Worm (Caenorhabditis elegans) whole organism, L2 larva: ENCODE measurements around the gene aos-1.
A peak's percentile ranks its signal among the peaks of the same experiment; 100 is the strongest.

ENCODE experiments used
- C34F6.9 ChIP-seq: fragments of 150-350 bp; optimal IDR thresholded peaks from 2 replicates; lab custom pipeline; 2014; ENCODE audit warnings: missing biosample characterization, missing genetic modification characterization
- F13H6.1 ChIP-seq: sonication (generic microtip); optimal IDR thresholded peaks from 2 replicates; lab custom pipeline; 2016; ENCODE audit warnings: missing genetic modification characterization, missing compliant biosample characterization
- R02D3.7 ChIP-seq: fragments of 150-350 bp; optimal IDR thresholded peaks from 2 replicates; lab custom pipeline; 2014; ENCODE audit warnings: missing biosample characterization, missing genetic modification characterization
- Y55F3AM.14 ChIP-seq: fragments of 200-800 bp; sonication (Bioruptor generic); optimal IDR thresholded peaks from 2 replicates; lab custom pipeline; 2018; ENCODE audit warnings: mild to moderate bottlenecking, missing genetic modification characterization, missing compliant biosample characterization
- ZK546.5 ChIP-seq: sonication (generic microtip); optimal IDR thresholded peaks from 2 replicates; lab custom pipeline; 2017; ENCODE audit warnings: missing biosample characterization, missing genetic modification characterization
- aly-2 ChIP-seq: fragments of 150-350 bp; optimal IDR thresholded peaks from 2 replicates; lab custom pipeline; 2014; ENCODE audit warnings: missing biosample characterization, missing genetic modification characterization
- ama-1 ChIP-seq: fragments of 150-350 bp; optimal IDR thresholded peaks from 2 replicates; lab custom pipeline; 2018; ENCODE audit warnings: inconsistent platforms
- blmp-1 ChIP-seq: sonication (generic microtip); optimal IDR thresholded peaks from 2 replicates; lab custom pipeline; 2017; ENCODE audit warnings: missing genetic modification characterization, mild to moderate bottlenecking, missing compliant biosample characterization, antibody characterized with exemption, moderate library complexity; ENCODE audit not compliant: insufficient read depth
- ceh-82 ChIP-seq: fragments of 150-350 bp; optimal IDR thresholded peaks from 2 replicates; lab custom pipeline; 2014; ENCODE audit warnings: missing biosample characterization, missing genetic modification characterization
- crh-2 ChIP-seq: sonication (generic microtip); optimal IDR thresholded peaks from 2 replicates; lab custom pipeline; 2017; ENCODE audit warnings: missing biosample characterization, missing genetic modification characterization
- egl-27 ChIP-seq: sonication (generic microtip); optimal IDR thresholded peaks from 3 replicates; lab custom pipeline; 2017; ENCODE audit warnings: missing biosample characterization, missing genetic modification reagents, missing genetic modification characterization
- elt-1 ChIP-seq: fragments of 150-350 bp; optimal IDR thresholded peaks from 2 replicates; lab custom pipeline; 2014; ENCODE audit warnings: missing biosample characterization, missing genetic modification characterization
- fos-1 ChIP-seq: fragments of 150-350 bp; optimal IDR thresholded peaks from 2 replicates; lab custom pipeline; 2014; ENCODE audit warnings: missing biosample characterization, missing genetic modification characterization
- gmeb-1 ChIP-seq: fragments of 150-350 bp; optimal IDR thresholded peaks from 2 replicates; lab custom pipeline; 2014; ENCODE audit warnings: missing biosample characterization, missing genetic modification characterization
- lin-11 ChIP-seq: fragments of 150-350 bp; sonication (generic microtip); optimal IDR thresholded peaks from 2 replicates; lab custom pipeline; 2014; ENCODE audit warnings: missing biosample characterization, missing genetic modification characterization, inconsistent platforms, mixed read lengths
- lin-13 ChIP-seq: fragments of 150-350 bp; optimal IDR thresholded peaks from 2 replicates; lab custom pipeline; 2014; ENCODE audit warnings: missing biosample characterization, missing genetic modification reagents, missing genetic modification characterization
- lin-39 ChIP-seq: fragments of 150-350 bp; optimal IDR thresholded peaks from 2 replicates; lab custom pipeline; 2014; ENCODE audit warnings: missing biosample characterization, missing genetic modification reagents, missing genetic modification characterization
- lsy-2 ChIP-seq, 2 experiments: fragments of 150-350 bp in 1 of 2; sonication (generic microtip) in 1 of 2; optimal IDR thresholded peaks; 2 replicates each; lab custom pipeline; 2014 to 2017; ENCODE audit warnings: missing biosample characterization in 2 of 2, missing genetic modification characterization in 2 of 2
- mbf-1 ChIP-seq: sonication (generic microtip); optimal IDR thresholded peaks from 2 replicates; lab custom pipeline; 2017; ENCODE audit warnings: missing biosample characterization, missing genetic modification characterization
- mdl-1 ChIP-seq, 2 experiments: fragments of 150-350 bp in 1 of 2; sonication (generic microtip) in 1 of 2; optimal IDR thresholded peaks; 2 replicates each; lab custom pipeline; 2017; ENCODE audit warnings: missing biosample characterization in 2 of 2, missing genetic modification characterization in 2 of 2
- nhr-10 ChIP-seq: sonication (generic microtip); optimal IDR thresholded peaks from 2 replicates; lab custom pipeline; 2017; ENCODE audit warnings: missing biosample characterization, missing genetic modification characterization
- nhr-11 ChIP-seq: fragments of 150-350 bp; optimal IDR thresholded peaks from 2 replicates; lab custom pipeline; 2014; ENCODE audit warnings: missing biosample characterization, missing genetic modification characterization
- nhr-12 ChIP-seq: fragments of 150-350 bp; optimal IDR thresholded peaks from 2 replicates; lab custom pipeline; 2014; ENCODE audit warnings: missing biosample characterization, missing genetic modification characterization
- nhr-129 ChIP-seq: fragments of 150-350 bp; optimal IDR thresholded peaks from 2 replicates; lab custom pipeline; 2014; ENCODE audit warnings: missing biosample characterization, missing genetic modification characterization
- nhr-23 ChIP-seq: fragments of 150-350 bp; optimal IDR thresholded peaks from 2 replicates; lab custom pipeline; 2014; ENCODE audit warnings: missing biosample characterization, missing genetic modification reagents, missing genetic modification characterization
- nhr-237 ChIP-seq: fragments of 150-350 bp; optimal IDR thresholded peaks from 2 replicates; lab custom pipeline; 2014; ENCODE audit warnings: missing biosample characterization, missing genetic modification characterization
- nhr-6 ChIP-seq: fragments of 150-350 bp; optimal IDR thresholded peaks from 2 replicates; lab custom pipeline; 2014; ENCODE audit warnings: missing biosample characterization, missing genetic modification characterization
- nhr-77 ChIP-seq: fragments of 150-350 bp; optimal IDR thresholded peaks from 2 replicates; lab custom pipeline; 2014; ENCODE audit warnings: missing biosample characterization, missing genetic modification characterization
- peb-1 ChIP-seq: fragments of 150-350 bp; optimal IDR thresholded peaks from 2 replicates; lab custom pipeline; 2014; ENCODE audit warnings: missing biosample characterization, missing genetic modification characterization
- sem-4 ChIP-seq: fragments of 150-350 bp; optimal IDR thresholded peaks from 2 replicates; lab custom pipeline; 2014; ENCODE audit warnings: missing biosample characterization, missing genetic modification reagents, missing genetic modification characterization
- skn-1 ChIP-seq: sonication (generic microtip); optimal IDR thresholded peaks from 2 replicates; lab custom pipeline; 2017; ENCODE audit warnings: missing biosample characterization, missing genetic modification characterization
- sma-3 ChIP-seq: sonication (generic microtip); optimal IDR thresholded peaks from 2 replicates; lab custom pipeline; 2016; ENCODE audit warnings: missing genetic modification reagents, missing genetic modification characterization, missing compliant biosample characterization
- sma-9 ChIP-seq, 2 experiments: fragments of 150-350 bp in 1 of 2; sonication (generic microtip) in 1 of 2; optimal IDR thresholded peaks; 2 replicates each; lab custom pipeline; 2014 to 2016; ENCODE audit warnings: missing genetic modification characterization in 2 of 2, mild to moderate bottlenecking in 1 of 2, missing biosample characterization in 1 of 2, missing compliant biosample characterization in 1 of 2, missing genetic modification reagents in 1 of 2, moderate library complexity in 1 of 2
- snpc-4 ChIP-seq: fragments of 150-350 bp; optimal IDR thresholded peaks from 2 replicates; lab custom pipeline; 2014; ENCODE audit warnings: missing biosample characterization, missing genetic modification characterization
- unc-55 ChIP-seq: fragments of 150-350 bp; sonication (generic microtip); optimal IDR thresholded peaks from 3 replicates; lab custom pipeline; 2014; ENCODE audit warnings: missing biosample characterization, missing genetic modification reagents, missing genetic modification characterization
- unc-62 ChIP-seq: fragments of 150-350 bp; optimal IDR thresholded peaks from 2 replicates; lab custom pipeline; 2014; ENCODE audit warnings: missing biosample characterization, missing genetic modification reagents, missing genetic modification characterization
- zag-1 ChIP-seq: fragments of 150-350 bp; optimal IDR thresholded peaks from 2 replicates; lab custom pipeline; 2014; ENCODE audit warnings: missing biosample characterization, missing genetic modification characterization
- ztf-1 ChIP-seq: fragments of 200-800 bp; sonication (Bioruptor generic); conservative IDR thresholded peaks from 2 replicates; pipeline ENCODE4 v1.3.6; 2022; ENCODE audit warnings: missing genetic modification characterization, missing compliant biosample characterization
- ztf-11 ChIP-seq: sonication (generic microtip); optimal IDR thresholded peaks from 2 replicates; lab custom pipeline; 2017; ENCODE audit warnings: missing biosample characterization, missing genetic modification characterization
- ztf-4 ChIP-seq: fragments of 150-350 bp; optimal IDR thresholded peaks from 2 replicates; lab custom pipeline; 2014; ENCODE audit warnings: missing biosample characterization, missing genetic modification characterization

The aos-1 gene

DNA sequence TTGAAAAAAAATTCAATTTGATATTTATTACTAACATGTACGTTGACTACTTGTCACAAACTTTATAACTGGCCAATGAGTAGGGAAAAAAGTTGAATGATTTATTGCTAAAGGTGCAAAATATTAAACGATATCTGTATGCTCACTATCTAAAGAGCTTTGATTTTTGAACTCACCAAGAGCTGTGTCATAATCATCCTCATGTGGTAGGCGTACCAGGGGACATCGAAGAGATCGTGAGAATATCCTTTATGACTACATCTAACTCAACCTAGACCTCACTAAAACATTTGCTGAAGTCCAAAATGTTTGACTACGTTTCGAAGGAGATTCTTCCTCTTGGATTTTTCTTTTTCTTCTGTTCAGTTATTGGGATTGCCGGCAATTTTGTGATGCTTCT is 22.2 kb upstream of the aos-1 start, which contains the start of gene srsx-28:
srsx-28 (plus strand) TSS at position 301 of the 400 bp plus-strand sequence.
- no peak for TF ChIP-seq gmeb-1 (tag; lab: Kevin White, UChicago)
- no peak for TF ChIP-seq nhr-77 (tag; lab: Kevin White, UChicago)
- TF ChIP-seq fos-1, result no peak
- TF ChIP-seq mbf-1, result no peak
- TF ChIP-seq ceh-82 (tag; lab: Kevin White, UChicago), result no peak
- no peak for TF ChIP-seq sem-4 (tag; lab: Kevin White, UChicago)
- TF ChIP-seq nhr-12 (tag; lab: Kevin White, UChicago), result no peak
- no peak for TF ChIP-seq F13H6.1
- no peak for TF ChIP-seq nhr-237 (tag; lab: Kevin White, UChicago)
- no peak for TF ChIP-seq nhr-11
- no peak for TF ChIP-seq unc-62 (GFP tag; lab: Kevin White, UChicago)
- no peak for TF ChIP-seq C34F6.9 (tag; lab: Kevin White, UChicago)
- TF ChIP-seq sma-9 (GFP tag; optimal IDR thresholded peaks at IDR 0.05; lab: Kevin White, UChicago), result no peak
- TF ChIP-seq sma-9 (tag; optimal IDR thresholded peaks at IDR 0.05; lab: Kevin White, UChicago), result no peak

DNA sequence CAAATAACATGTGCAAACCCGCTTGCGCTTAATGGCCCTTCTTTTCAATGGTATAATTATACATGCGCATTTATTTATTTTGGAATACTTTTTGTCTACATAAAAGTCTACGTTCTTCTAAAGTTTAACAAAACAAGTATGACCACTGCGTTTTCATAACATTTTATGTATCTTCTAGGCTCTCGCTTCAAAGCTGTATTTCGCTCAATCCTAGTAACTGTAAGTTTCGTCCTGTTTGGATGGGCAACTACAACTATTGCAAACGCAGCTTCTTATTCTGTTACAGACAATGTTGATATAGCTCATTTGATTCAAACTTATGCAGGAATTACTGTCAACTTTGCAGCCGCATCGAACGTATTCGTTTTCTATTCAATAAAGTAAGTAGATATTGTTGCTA is 19.6 kb upstream of the aos-1 start, which contains the start of gene srsx-27:
srsx-27 (plus strand) TSS at position 301 of the 400 bp plus-strand sequence.
- TF ChIP-seq nhr-6 (tag; lab: Kevin White, UChicago) (no peak), mdl-1 (tag; optimal IDR thresholded peaks at IDR 0.05; lab: Kevin White, UChicago) (no peak), egl-27 (tag; lab: Kevin White, UChicago) (no peak), skn-1 (tag; lab: Kevin White, UChicago) (no peak), nhr-129 (no peak), nhr-11 (no peak), mbf-1 (no peak), fos-1 (no peak), nhr-23 (tag; lab: Kevin White, UChicago) (no peak), nhr-77 (tag; lab: Kevin White, UChicago) (no peak), R02D3.7 (no peak), nhr-12 (tag; lab: Kevin White, UChicago) (no peak), elt-1 (no peak), ama-1 (no peak), aly-2 (tag; lab: Kevin White, UChicago) (no peak), lin-11 (tag; lab: Kevin White, UChicago) (no peak), lin-13 (GFP tag; lab: Kevin White, UChicago) (no peak), F13H6.1 (no peak)

DNA sequence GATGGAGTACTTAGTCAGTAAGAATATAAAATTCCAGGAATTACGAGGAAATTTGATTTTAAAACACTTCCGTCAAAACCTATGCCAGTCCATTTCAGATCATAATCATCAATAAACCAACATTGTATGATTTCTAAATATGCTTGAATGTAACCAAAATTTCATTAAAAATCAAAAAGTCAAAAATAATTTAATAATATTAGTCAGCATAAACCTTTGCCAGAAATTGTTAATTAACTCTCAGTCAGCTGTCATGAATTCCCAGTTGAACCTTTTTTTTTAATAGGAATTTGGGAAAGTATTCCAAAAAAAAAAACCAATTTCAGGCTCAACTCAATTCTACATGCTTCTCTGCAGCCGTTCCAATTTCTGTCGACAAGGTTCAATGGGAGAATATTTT is 18.3 kb upstream of the aos-1 start, which contains the start of gene srsx-26:
srsx-26 (plus strand) TSS at position 301 of the 400 bp plus-strand sequence.
- TF ChIP-seq lsy-2 (tag; optimal IDR thresholded peaks at IDR 0.05; lab: Kevin White, UChicago) (no peak), unc-55 (no peak), lin-39 (tag; lab: Kevin White, UChicago) (no peak), mdl-1 (tag; optimal IDR thresholded peaks at IDR 0.05; lab: Kevin White, UChicago) (no peak), R02D3.7 (no peak), sma-3 (GFP tag; lab: Kevin White, UChicago) (no peak), C34F6.9 (tag; lab: Kevin White, UChicago) (no peak), sma-9 (GFP tag; optimal IDR thresholded peaks at IDR 0.05; lab: Kevin White, UChicago) (no peak), sma-9 (tag; optimal IDR thresholded peaks at IDR 0.05; lab: Kevin White, UChicago) (no peak), nhr-23 (tag; lab: Kevin White, UChicago) (no peak), lin-11 (tag; lab: Kevin White, UChicago) (no peak), gmeb-1 (tag; lab: Kevin White, UChicago) (no peak), ZK546.5 (tag; lab: Kevin White, UChicago) (no peak), nhr-10 (tag; lab: Kevin White, UChicago) (no peak), nhr-12 (tag; lab: Kevin White, UChicago) (no peak), snpc-4 (tag; lab: Kevin White, UChicago) (no peak), zag-1 (tag; lab: Kevin White, UChicago) (no peak), ztf-4 (tag; lab: Kevin White, UChicago) (no peak), mbf-1 (no peak)

DNA sequence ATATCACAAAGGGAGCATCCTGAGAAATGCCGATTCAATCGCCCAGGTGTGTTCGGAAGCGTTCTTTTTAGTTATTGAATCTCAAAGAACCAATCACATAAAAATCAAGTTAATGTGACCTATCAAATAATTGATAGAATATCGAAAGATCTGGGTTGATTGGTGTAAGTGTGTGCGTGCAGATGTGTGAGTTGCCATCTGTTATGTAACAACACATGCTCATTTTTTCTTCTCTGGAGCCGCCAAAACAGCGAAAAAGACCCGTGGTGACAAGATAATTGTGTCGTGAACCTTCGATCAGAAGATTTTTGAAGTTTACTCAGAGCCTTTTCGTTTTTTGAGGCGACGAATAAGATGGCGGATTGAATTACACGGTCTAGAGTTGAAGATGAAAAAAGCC is 16.7 kb upstream of the aos-1 start:
- TF ChIP-seq crh-2 (tag; lab: Kevin White, UChicago) (no peak), Y55F3AM.14 (no peak), nhr-129 (peak; percentile 71), blmp-1 (tag; lab: Kevin White, UChicago) (no peak), lin-13 (GFP tag; lab: Kevin White, UChicago) (no peak), ztf-1 (no peak), lsy-2 (tag; optimal IDR thresholded peaks at IDR 0.05; lab: Kevin White, UChicago) (peak in 1 of 2 experiments; percentile 12), lin-39 (tag; lab: Kevin White, UChicago) (no peak), sma-9 (GFP tag; optimal IDR thresholded peaks at IDR 0.05; lab: Kevin White, UChicago) (peak; percentile 40), sma-9 (tag; optimal IDR thresholded peaks at IDR 0.05; lab: Kevin White, UChicago) (no peak), C34F6.9 (tag; lab: Kevin White, UChicago) (peak; percentile 37), elt-1 (no peak), peb-1 (tag; lab: Kevin White, UChicago) (no peak), ztf-11 (tag; lab: Kevin White, UChicago) (no peak), sem-4 (tag; lab: Kevin White, UChicago) (peak; percentile 35), F13H6.1 (peak; percentile 56)
